Worm (Caenorhabditis elegans) whole organism, late embryonic: ENCODE results near the gene hpo-12.

Experiments used
- C08G9.2 ChIP-seq: sonication (generic microtip); optimal IDR thresholded peaks from 2 replicates; lab custom pipeline; 2016; ENCODE audit warnings: mild to moderate bottlenecking, missing genetic modification characterization, moderate library complexity, missing compliant biosample characterization
- C38D4.7 ChIP-seq: fragments of 200-800 bp; sonication (Bioruptor generic); optimal IDR thresholded peaks from 2 replicates; lab custom pipeline; 2018; ENCODE audit warnings: mild to moderate bottlenecking, missing genetic modification characterization, moderate library complexity, missing compliant biosample characterization
- K02D7.2 ChIP-seq: sonication (generic microtip); optimal IDR thresholded peaks from 2 replicates; lab custom pipeline; 2017; ENCODE audit warnings: mild to moderate bottlenecking, missing genetic modification characterization, missing compliant biosample characterization
- K09A11.1 ChIP-seq: sonication (generic microtip); optimal IDR thresholded peaks from 2 replicates; lab custom pipeline; 2017; ENCODE audit warnings: antibody characterized with exemption, mild to moderate bottlenecking, missing genetic modification characterization, missing compliant biosample characterization; ENCODE audit not compliant: insufficient read depth
- T23F11.4 ChIP-seq: fragments of 200-800 bp; sonication (Bioruptor generic); optimal IDR thresholded peaks from 2 replicates; lab custom pipeline; 2018; ENCODE audit warnings: mild to moderate bottlenecking, missing genetic modification characterization, missing compliant biosample characterization
- Y22D7AL.16 ChIP-seq: sonication (generic microtip); optimal IDR thresholded peaks from 2 replicates; lab custom pipeline; 2016; ENCODE audit warnings: missing genetic modification characterization, missing compliant biosample characterization
- ama-1 ChIP-seq: fragments of 150-350 bp; optimal IDR thresholded peaks from 2 replicates; lab custom pipeline; 2014
- ceh-19 ChIP-seq: fragments of 200-800 bp; sonication (Bioruptor generic); optimal IDR thresholded peaks from 2 replicates; lab custom pipeline; 2018; ENCODE audit warnings: mild to moderate bottlenecking, missing genetic modification characterization, missing compliant biosample characterization
- ceh-2 ChIP-seq: sonication (generic microtip); optimal IDR thresholded peaks from 2 replicates; lab custom pipeline; 2016; ENCODE audit warnings: missing genotype, missing genetic modification characterization, missing compliant biosample characterization
- ceh-22 ChIP-seq: sonication (generic microtip); optimal IDR thresholded peaks from 2 replicates; lab custom pipeline; 2017; ENCODE audit warnings: missing biosample characterization, missing genetic modification characterization
- ceh-30 ChIP-seq: fragments of 150-350 bp; optimal IDR thresholded peaks from 2 replicates; lab custom pipeline; 2014; ENCODE audit warnings: missing biosample characterization, missing genetic modification characterization
- ceh-31 ChIP-seq: sonication (generic microtip); optimal IDR thresholded peaks from 2 replicates; lab custom pipeline; 2016; ENCODE audit warnings: missing genetic modification characterization, missing compliant biosample characterization
- ceh-48 ChIP-seq: sonication (generic microtip); optimal IDR thresholded peaks from 2 replicates; lab custom pipeline; 2016; ENCODE audit warnings: missing genetic modification characterization, inconsistent platforms, missing compliant biosample characterization
- ceh-6 ChIP-seq: fragments of 200-800 bp; sonication (Bioruptor generic); optimal IDR thresholded peaks from 2 replicates; lab custom pipeline; 2018; ENCODE audit warnings: mild to moderate bottlenecking, missing genetic modification characterization, missing compliant biosample characterization
- che-1 ChIP-seq: sonication (generic microtip); optimal IDR thresholded peaks from 2 replicates; lab custom pipeline; 2016; ENCODE audit warnings: mild to moderate bottlenecking, missing genetic modification characterization, missing compliant biosample characterization
- dve-1 ChIP-seq: sonication (generic microtip); optimal IDR thresholded peaks from 2 replicates; lab custom pipeline; 2017; ENCODE audit warnings: antibody characterized with exemption, mild to moderate bottlenecking, missing genetic modification characterization, missing compliant biosample characterization
- ets-4 ChIP-seq: sonication (generic microtip); optimal IDR thresholded peaks from 2 replicates; lab custom pipeline; 2016; ENCODE audit warnings: missing genetic modification characterization, missing compliant biosample characterization
- fax-1 ChIP-seq: sonication (generic microtip); optimal IDR thresholded peaks from 2 replicates; lab custom pipeline; 2016; ENCODE audit warnings: missing genotype, missing genetic modification characterization, missing compliant biosample characterization
- fkh-10 ChIP-seq: fragments of 150-350 bp; optimal IDR thresholded peaks from 2 replicates; lab custom pipeline; 2014; ENCODE audit warnings: missing biosample characterization, missing genetic modification reagents, missing genetic modification characterization
- hlh-15 ChIP-seq: sonication (generic microtip); optimal IDR thresholded peaks from 2 replicates; lab custom pipeline; 2016; ENCODE audit warnings: missing genetic modification characterization, missing compliant biosample characterization
- lin-11 ChIP-seq: fragments of 200-800 bp; sonication (Bioruptor generic); optimal IDR thresholded peaks from 2 replicates; lab custom pipeline; 2018; ENCODE audit warnings: mild to moderate bottlenecking, missing genetic modification characterization, missing compliant biosample characterization
- mec-3 ChIP-seq: sonication (generic microtip); optimal IDR thresholded peaks from 2 replicates; lab custom pipeline; 2016; ENCODE audit warnings: borderline replicate concordance, missing genetic modification characterization, missing compliant biosample characterization
- nhr-11 ChIP-seq: fragments of 150-350 bp; optimal IDR thresholded peaks from 2 replicates; lab custom pipeline; 2014; ENCODE audit warnings: missing biosample characterization, missing genetic modification characterization
- nhr-232 ChIP-seq: sonication (generic microtip); optimal IDR thresholded peaks from 2 replicates; lab custom pipeline; 2016; ENCODE audit warnings: missing genetic modification characterization, missing compliant biosample characterization
- odd-2 ChIP-seq: sonication (generic microtip); optimal IDR thresholded peaks from 2 replicates; lab custom pipeline; 2017; ENCODE audit warnings: antibody characterized with exemption, mild to moderate bottlenecking, missing genetic modification characterization, missing compliant biosample characterization
- pag-3 ChIP-seq: sonication (generic microtip); optimal IDR thresholded peaks from 2 replicates; lab custom pipeline; 2016; ENCODE audit warnings: missing compliant biosample characterization, missing genetic modification characterization, borderline replicate concordance
- pax-1 ChIP-seq: fragments of 150-350 bp; optimal IDR thresholded peaks from 2 replicates; lab custom pipeline; 2014; ENCODE audit warnings: missing biosample characterization, missing genetic modification characterization
- pha-2 ChIP-seq: sonication (generic microtip); optimal IDR thresholded peaks from 2 replicates; lab custom pipeline; 2017; ENCODE audit warnings: mild to moderate bottlenecking, missing genetic modification characterization, missing compliant biosample characterization
- ref-2 ChIP-seq: sonication (generic microtip); optimal IDR thresholded peaks from 2 replicates; lab custom pipeline; 2016; ENCODE audit warnings: missing genetic modification characterization, missing compliant biosample characterization
- rnt-1 ChIP-seq: sonication (generic microtip); optimal IDR thresholded peaks from 2 replicates; lab custom pipeline; 2016; ENCODE audit warnings: missing genetic modification characterization, missing compliant biosample characterization
- sdc-2 ChIP-seq: sonication (generic microtip); optimal IDR thresholded peaks from 2 replicates; lab custom pipeline; 2016; ENCODE audit warnings: missing genotype, missing genetic modification characterization, missing compliant biosample characterization
- sox-2 ChIP-seq: fragments of 200-800 bp; sonication (Bioruptor generic); IDR thresholded peaks from 2 replicates; pipeline ENCODE4 v1.3.6; 2022; ENCODE audit warnings: missing genetic modification reagents, missing genetic modification characterization, missing compliant biosample characterization
- tbx-2 ChIP-seq: sonication (generic microtip); optimal IDR thresholded peaks from 2 replicates; lab custom pipeline; 2016; ENCODE audit warnings: missing genetic modification characterization, missing compliant biosample characterization
- ttx-3 ChIP-seq: sonication (generic microtip); optimal IDR thresholded peaks from 2 replicates; lab custom pipeline; 2016; ENCODE audit warnings: missing genetic modification reagents, missing genetic modification characterization, missing compliant biosample characterization
- unc-3 ChIP-seq, 2 experiments: fragments of 200-800 bp in 1 of 2; sonication (Bioruptor generic) in 1 of 2; sonication (generic microtip) in 1 of 2; conservative IDR thresholded peaks in 1 of 2; optimal IDR thresholded peaks in 1 of 2; 2 replicates each; pipeline versions ENCODE4 v1.3.6 to Lab custom; 2016 to 2022; ENCODE audit warnings: missing compliant biosample characterization in 2 of 2, missing genetic modification characterization in 2 of 2, missing genetic modification reagents in 1 of 2
- unc-42 ChIP-seq: sonication (generic microtip); optimal IDR thresholded peaks from 2 replicates; lab custom pipeline; 2016; ENCODE audit warnings: missing genotype, missing genetic modification characterization, missing compliant biosample characterization
- unc-86 ChIP-seq: sonication (generic microtip); optimal IDR thresholded peaks from 2 replicates; lab custom pipeline; 2016; ENCODE audit warnings: missing genetic modification characterization, missing compliant biosample characterization

The hpo-12 gene

ce11 chrIV:12270392-12270791 is 12.6 kb upstream of the hpo-12 start, which contains the start of gene C42C1.3:
TSS of gene C42C1.3 (minus strand) at chrIV:12270492.
- TF ChIP-seq ceh-6 (GFP tag; lab: Kevin White, UChicago) (no peak), hlh-15 (no peak), pag-3 (tag; lab: Kevin White, UChicago) (no peak), T23F11.4 (GFP tag; lab: Kevin White, UChicago) (no peak), nhr-11 (tag; lab: Kevin White, UChicago) (no peak), ref-2 (tag; lab: Kevin White, UChicago) (no peak), ets-4 (tag; lab: Kevin White, UChicago) (no peak), lin-11 (tag; lab: Kevin White, UChicago) (no peak), sdc-2 (tag; lab: Kevin White, UChicago) (no peak), ceh-48 (tag; lab: Kevin White, UChicago) (no peak), ttx-3 (no peak), unc-86 (tag; lab: Kevin White, UChicago) (no peak), pha-2 (no peak), C08G9.2 (tag; lab: Kevin White, UChicago) (no peak), sox-2 (GFP tag; lab: Robert Waterston, UW) (no peak), unc-42 (tag; lab: Kevin White, UChicago) (no peak), unc-3 (GFP tag; conservative IDR thresholded peaks at IDR 0.05; lab: Robert Waterston, UW) (no peak), unc-3 (tag; optimal IDR thresholded peaks at IDR 0.05; lab: Kevin White, UChicago) (no peak), ceh-30 (no peak)

ce11 chrIV:12274365-12274764 is 8.6 kb upstream of the hpo-12 start:
- TF ChIP-seq sox-2 (GFP tag; lab: Robert Waterston, UW) (no peak), rnt-1 (tag; lab: Kevin White, UChicago) (no peak), ceh-22 (tag; lab: Kevin White, UChicago) (no peak), C38D4.7 (GFP tag; lab: Kevin White, UChicago) (no peak), ama-1 (no peak), dve-1 (tag; lab: Kevin White, UChicago) (no peak), ceh-2 (tag; lab: Kevin White, UChicago) (no peak), che-1 (tag; lab: Kevin White, UChicago) (no peak), pag-3 (tag; lab: Kevin White, UChicago) (no peak), C08G9.2 (tag; lab: Kevin White, UChicago) (no peak), Y22D7AL.16 (tag; lab: Kevin White, UChicago) (no peak), ceh-31 (tag; lab: Kevin White, UChicago) (no peak), unc-3 (GFP tag; conservative IDR thresholded peaks at IDR 0.05; lab: Robert Waterston, UW) (no peak), unc-3 (tag; optimal IDR thresholded peaks at IDR 0.05; lab: Kevin White, UChicago) (no peak), nhr-232 (tag; lab: Kevin White, UChicago) (no peak), sdc-2 (tag; lab: Kevin White, UChicago) (no peak), fax-1 (no peak), mec-3 (tag; lab: Kevin White, UChicago) (no peak), K02D7.2 (tag; lab: Kevin White, UChicago) (no peak)

ce11 chrIV:12275892-12276291 is 7.1 kb upstream of the hpo-12 start, which contains the start of gene vps-8:
TSS of gene vps-8 (minus strand) at chrIV:12275992.
- no peak for TF ChIP-seq pax-1 (tag; lab: Kevin White, UChicago)
- TF ChIP-seq K09A11.1 (tag; lab: Kevin White, UChicago) = no peak
- TF ChIP-seq ceh-31 (tag; lab: Kevin White, UChicago) = no peak
- TF ChIP-seq fkh-10 (GFP tag; lab: Kevin White, UChicago) = no peak
- TF ChIP-seq tbx-2 = no peak
- no peak for TF ChIP-seq ceh-22 (tag; lab: Kevin White, UChicago)
- TF ChIP-seq ttx-3 = no peak
- TF ChIP-seq odd-2 (tag; lab: Kevin White, UChicago) = no peak
- no peak for TF ChIP-seq ceh-19 (GFP tag; lab: Kevin White, UChicago)
